Worm (Caenorhabditis elegans): ENCODE results near the gene E02H4.7.

- TF ChIP-seq cog-1 (tag; optimal IDR thresholded peaks at IDR 0.05) = no peak
- no peak for TF ChIP-seq flt-1 (GFP tag; IDR thresholded peaks at IDR 0.05)
- no peak for TF ChIP-seq med-1 (GFP tag; optimal IDR thresholded peaks at IDR 0.05; ENCODE audit: insufficient read depth)
- TF ChIP-seq T22C8.4 (GFP tag; IDR thresholded peaks at IDR 0.05) = no peak
- no peak for TF ChIP-seq tab-1 (GFP tag; IDR thresholded peaks at IDR 0.05)
- no peak for TF ChIP-seq ref-1 (GFP tag; conservative IDR thresholded peaks at IDR 0.05)
- no peak for TF ChIP-seq klf-2 (GFP tag; conservative IDR thresholded peaks at IDR 0.05)
Observed at ce11 chrX:14267170-14267569, 11.1 kb downstream of the E02H4.7 start.
